Worm (Caenorhabditis elegans) whole organism, midembryonic: ENCODE results near the gene F42E11.3.

Experiments used
- T22C8.4 ChIP-seq: fragments of 200-800 bp; sonication (Bioruptor generic); IDR thresholded peaks from 2 replicates; pipeline ENCODE4 v1.3.6; 2022; ENCODE audit warnings: missing genetic modification characterization, missing compliant biosample characterization
- cog-1 ChIP-seq: sonication (generic microtip); optimal IDR thresholded peaks from 2 replicates; lab custom pipeline; 2016; ENCODE audit warnings: missing genetic modification characterization, missing compliant biosample characterization
- flt-1 ChIP-seq: fragments of 200-800 bp; sonication (Bioruptor generic); IDR thresholded peaks from 2 replicates; pipeline ENCODE4 v1.3.6; 2022; ENCODE audit warnings: missing genetic modification characterization, missing compliant biosample characterization
- klf-2 ChIP-seq: fragments of 200-800 bp; sonication (Bioruptor generic); conservative IDR thresholded peaks from 2 replicates; pipeline ENCODE4 v1.3.6; 2022; ENCODE audit warnings: missing genetic modification reagents, missing genetic modification characterization, missing compliant biosample characterization
- med-1 ChIP-seq: sonication (generic microtip); optimal IDR thresholded peaks from 2 replicates; lab custom pipeline; 2017; ENCODE audit warnings: missing genetic modification characterization, mild to moderate bottlenecking, missing compliant biosample characterization, antibody characterized with exemption, missing genetic modification reagents; ENCODE audit not compliant: insufficient read depth
- tab-1 ChIP-seq: fragments of 200-800 bp; sonication (Bioruptor generic); IDR thresholded peaks from 2 replicates; pipeline ENCODE4 v1.3.6; 2022; ENCODE audit warnings: missing genetic modification characterization, missing compliant biosample characterization
- ztf-23 ChIP-seq: fragments of 200-800 bp; sonication (Bioruptor generic); IDR thresholded peaks from 2 replicates; pipeline ENCODE4 v1.3.6; 2022; ENCODE audit warnings: missing genetic modification reagents, missing genetic modification characterization, missing compliant biosample characterization

DNA sequence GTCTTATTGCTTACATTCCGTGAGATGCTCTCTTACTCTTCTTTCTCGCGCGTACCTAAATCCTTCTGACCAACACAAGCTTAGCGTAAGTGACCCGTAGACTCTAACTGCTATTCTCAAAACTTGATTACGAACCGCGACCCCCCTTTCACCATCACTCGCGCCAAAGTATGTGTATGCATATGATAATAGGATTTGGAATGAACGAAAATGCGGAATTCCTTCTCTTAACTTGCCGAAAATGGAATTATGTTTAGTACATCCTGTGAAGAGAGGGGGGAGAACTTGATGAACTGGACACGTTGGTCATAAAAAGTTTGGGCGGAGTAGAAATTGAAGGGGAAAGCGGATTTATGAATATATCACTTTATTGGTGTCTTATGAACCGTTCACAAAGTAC is 11.5 kb upstream of the F42E11.3 start:
- no peak for TF ChIP-seq T22C8.4
- TF ChIP-seq tab-1 (GFP tag; lab: Robert Waterston, UW), result no peak
- TF ChIP-seq ztf-23 (GFP tag; lab: Robert Waterston, UW), result no peak
- no peak for TF ChIP-seq cog-1 (tag; lab: Kevin White, UChicago)
- no peak for TF ChIP-seq med-1
- TF ChIP-seq klf-2, result no peak
- no peak for TF ChIP-seq flt-1
